Worm (Caenorhabditis elegans): ENCODE data around the gene romo-1.

romo-1 gene

ce11 chrII:13237829-13238404 is at the start of gene romo-1 (continued):
- TF ChIP-seq madf-8 (GFP tag; conservative IDR thresholded peaks at IDR 0.05) = no peak
- TF ChIP-seq F49E8.2 (tag; optimal IDR thresholded peaks at IDR 0.05; ENCODE audit: insufficient read depth) = no peak
- no peak for TF ChIP-seq bed-1 (GFP tag; IDR thresholded peaks at IDR 0.05)
- TF ChIP-seq ztf-18 (tag; optimal IDR thresholded peaks at IDR 0.05) = peak; percentile 92
- TF ChIP-seq F22D6.2 (tag; optimal IDR thresholded peaks at IDR 0.05) = no peak
- peak; percentile 55 for TF ChIP-seq xnd-1 (tag; optimal IDR thresholded peaks at IDR 0.05)
- TF ChIP-seq T26A5.8 (tag; optimal IDR thresholded peaks at IDR 0.05) = no peak
- TF ChIP-seq F33H1.4 (GFP tag; IDR thresholded peaks at IDR 0.05) = peak; percentile 32
- TF ChIP-seq tlf-1 (GFP tag; optimal IDR thresholded peaks at IDR 0.05) = peak; percentile 35
- no peak for TF ChIP-seq Y56A3A.18 (GFP tag; IDR thresholded peaks at IDR 0.05)
- peak; percentile 63 for TF ChIP-seq efl-1 (GFP tag; optimal IDR thresholded peaks at IDR 0.05)
- no peak for TF ChIP-seq nfya-1 (tag; optimal IDR thresholded peaks at IDR 0.05; ENCODE audit: borderline replicate concordance, insufficient read depth)
- no peak for TF ChIP-seq unc-62 (GFP tag; optimal IDR thresholded peaks at IDR 0.05)
- TF ChIP-seq ztf-28 (GFP tag; IDR thresholded peaks at IDR 0.05) = no peak
- 0 out of 2 replicates have a peak, but pooled peaks have one; percentile 33 for TF ChIP-seq dox-1 (GFP tag; IDR thresholded peaks at IDR 0.05)
- no peak for TF ChIP-seq unc-130 (GFP tag; optimal IDR thresholded peaks at IDR 0.05)
- TF ChIP-seq B0019.2 (GFP tag; conservative IDR thresholded peaks at IDR 0.05) = no peak
- TF ChIP-seq tbp1 (GFP tag; optimal IDR thresholded peaks at IDR 0.05) = peak; percentile 7
- TF ChIP-seq F23B12.7 (tag; optimal IDR thresholded peaks at IDR 0.05; ENCODE audit: insufficient read depth) = peak; percentile 42
- no peak for TF ChIP-seq aptf-3 (GFP tag; IDR thresholded peaks at IDR 0.05)
- TF ChIP-seq ztf-22 (GFP tag; optimal IDR thresholded peaks at IDR 0.05) = no peak
- TF ChIP-seq mxl-1 (tag; optimal IDR thresholded peaks at IDR 0.05) = no peak
- TF ChIP-seq attf-5 (GFP tag; optimal IDR thresholded peaks at IDR 0.05) = peak; percentile 42
- peak; percentile 41 for TF ChIP-seq snpc-3.4 (tag; optimal IDR thresholded peaks at IDR 0.05)
- TF ChIP-seq nhr-120 (GFP tag; IDR thresholded peaks at IDR 0.05) = no peak
- no peak for TF ChIP-seq nhr-27 (tag; optimal IDR thresholded peaks at IDR 0.05)
- TF ChIP-seq lin-54 (GFP tag; optimal IDR thresholded peaks at IDR 0.05) = peak; percentile 92
- peak in 1 of 3 experiments; percentile 94 for TF ChIP-seq lin-35 (GFP tag; optimal IDR thresholded peaks at IDR 0.05)
- TF ChIP-seq pha-4 (tag; optimal IDR thresholded peaks at IDR 0.05) = peak; percentile 92
- no peak for TF ChIP-seq ceh-91 (GFP tag; IDR thresholded peaks at IDR 0.05)
- TF ChIP-seq ZK185.1 (tag; optimal IDR thresholded peaks at IDR 0.05; ENCODE audit: poor library complexity, severe bottlenecking) = no peak
- TF ChIP-seq ceh-58 (GFP tag; IDR thresholded peaks at IDR 0.05) = no peak
- TF ChIP-seq lir-1 (GFP tag; conservative IDR thresholded peaks at IDR 0.05) = no peak
- peak in 1 of 2 experiments; percentile 29 for TF ChIP-seq let-607 (tag; optimal IDR thresholded peaks at IDR 0.05)
- TF ChIP-seq lin-40 (tag; optimal IDR thresholded peaks at IDR 0.05) = no peak

ce11 chrII:13285729-13286128 is 48.0 kb upstream of the romo-1 start, which contains the start of gene ztf-22:
Gene ztf-22 (minus strand): TSS chrII:13285829.
- no peak for TF ChIP-seq attf-5 (GFP tag; optimal IDR thresholded peaks at IDR 0.05)
- TF ChIP-seq zfh-2 (GFP tag; conservative IDR thresholded peaks at IDR 0.05) = no peak
- TF ChIP-seq rpc-1 (optimal IDR thresholded peaks at IDR 0.05) = no peak
- no peak for TF ChIP-seq rpc-1 (tag; optimal IDR thresholded peaks at IDR 0.05)
- TF ChIP-seq somi-1 (GFP tag; optimal IDR thresholded peaks at IDR 0.05) = no peak
- no peak for TF ChIP-seq xnd-1 (tag; optimal IDR thresholded peaks at IDR 0.05)
- no peak for TF ChIP-seq hrde-1 (tag; optimal IDR thresholded peaks at IDR 0.05; ENCODE audit: borderline replicate concordance)
- no peak for TF ChIP-seq lin-40 (tag; optimal IDR thresholded peaks at IDR 0.05)
- TF ChIP-seq D2030.7 (GFP tag; IDR thresholded peaks at IDR 0.05) = no peak
- TF ChIP-seq egrh-3 (GFP tag; IDR thresholded peaks at IDR 0.05) = no peak
- no peak for TF ChIP-seq dox-1 (GFP tag; IDR thresholded peaks at IDR 0.05)
- no peak for TF ChIP-seq Y79H2A.3 (GFP tag; conservative IDR thresholded peaks at IDR 0.05)
- no peak for TF ChIP-seq B0035.1 (tag; optimal IDR thresholded peaks at IDR 0.05)
- TF ChIP-seq madf-6 (GFP tag; IDR thresholded peaks at IDR 0.05) = no peak

All from whole organism, young adult.